Worm (Caenorhabditis elegans) whole organism, L1 larva: ENCODE measurements around the gene rsd-3.

Experiments used
- C04F5.9 ChIP-seq: sonication (generic microtip); optimal IDR thresholded peaks from 2 replicates; lab custom pipeline; 2016; ENCODE audit warnings: missing genetic modification characterization, missing compliant biosample characterization
- C16A3.4 ChIP-seq: fragments of 150-350 bp; optimal IDR thresholded peaks from 2 replicates; lab custom pipeline; 2014; ENCODE audit warnings: missing biosample characterization, missing genetic modification characterization
- Y116A8C.19 ChIP-seq: sonication (generic microtip); optimal IDR thresholded peaks from 2 replicates; lab custom pipeline; 2016; ENCODE audit warnings: missing compliant biosample characterization, missing genetic modification characterization, borderline replicate concordance
- aha-1 ChIP-seq: fragments of 150-350 bp; optimal IDR thresholded peaks from 2 replicates; lab custom pipeline; 2014; ENCODE audit warnings: missing biosample characterization, missing genetic modification characterization
- ama-1 ChIP-seq: fragments of 150-350 bp; optimal IDR thresholded peaks from 2 replicates; lab custom pipeline; 2014
- ceh-82 ChIP-seq, 3 experiments: fragments of 150-350 bp in 1 of 3; sonication (generic microtip) in 2 of 3; optimal IDR thresholded peaks; 2 replicates each; lab custom pipeline; 2014 to 2017; ENCODE audit warnings: missing biosample characterization in 3 of 3, missing genetic modification characterization in 3 of 3
- ceh-90 ChIP-seq: sonication (generic microtip); optimal IDR thresholded peaks from 2 replicates; lab custom pipeline; 2016; ENCODE audit warnings: missing genetic modification characterization, missing compliant biosample characterization
- ces-1 ChIP-seq: fragments of 150-350 bp; optimal IDR thresholded peaks from 2 replicates; lab custom pipeline; 2014; ENCODE audit warnings: missing biosample characterization, missing genetic modification reagents, missing genetic modification characterization
- dpl-1 ChIP-seq, 3 experiments: fragments of 150-350 bp in 2 of 3; sonication (generic microtip) in 1 of 3; optimal IDR thresholded peaks; 2 replicates each; lab custom pipeline; 2014 to 2017; ENCODE audit warnings: missing biosample characterization in 3 of 3, missing genetic modification characterization in 3 of 3, missing genetic modification reagents in 3 of 3
- dsc-1 ChIP-seq: sonication (generic microtip); optimal IDR thresholded peaks from 2 replicates; lab custom pipeline; 2016; ENCODE audit warnings: mild to moderate bottlenecking, missing genetic modification characterization, missing compliant biosample characterization
- efl-1 ChIP-seq, 4 experiments: fragments of 150-350 bp; optimal IDR thresholded peaks in 3 of 4; peaks in 1 of 4; 1 replicate in 1 of 4; 2 replicates in 3 of 4; lab custom pipeline; 2014; ENCODE audit warnings: missing biosample characterization in 2 of 4, missing genetic modification characterization in 2 of 4, missing genetic modification reagents in 2 of 4
- egl-13 ChIP-seq: sonication (generic microtip); optimal IDR thresholded peaks from 2 replicates; lab custom pipeline; 2016; ENCODE audit warnings: missing genotype, missing genetic modification reagents, missing genetic modification characterization, missing compliant biosample characterization
- fkh-10 ChIP-seq: sonication (generic microtip); optimal IDR thresholded peaks from 2 replicates; lab custom pipeline; 2017; ENCODE audit warnings: missing biosample characterization, missing genetic modification reagents, missing genetic modification characterization
- fkh-4 ChIP-seq: sonication (generic microtip); optimal IDR thresholded peaks from 2 replicates; lab custom pipeline; 2016; ENCODE audit warnings: missing compliant biosample characterization, missing genetic modification characterization, borderline replicate concordance
- fkh-8 ChIP-seq: sonication (generic microtip); optimal IDR thresholded peaks from 2 replicates; lab custom pipeline; 2016; ENCODE audit warnings: mild to moderate bottlenecking, missing genetic modification characterization, missing compliant biosample characterization
- grh-1 ChIP-seq: fragments of 200-800 bp; sonication (Bioruptor generic); IDR thresholded peaks from 2 replicates; pipeline ENCODE4 v1.3.6; 2022; ENCODE audit warnings: missing genetic modification reagents, missing genetic modification characterization, missing compliant biosample characterization
- hlh-4 ChIP-seq: sonication (generic microtip); optimal IDR thresholded peaks from 2 replicates; lab custom pipeline; 2016; ENCODE audit warnings: mild to moderate bottlenecking, missing genetic modification characterization, missing compliant biosample characterization
- irx-1 ChIP-seq: sonication (generic microtip); optimal IDR thresholded peaks from 2 replicates; lab custom pipeline; 2016; ENCODE audit warnings: missing genetic modification characterization, missing compliant biosample characterization
- isw-1 ChIP-seq: fragments of 200-800 bp; sonication (Bioruptor generic); IDR thresholded peaks from 2 replicates; pipeline ENCODE4 v1.3.6; 2022; ENCODE audit warnings: missing genetic modification characterization, missing compliant biosample characterization
- lin-14 ChIP-seq: fragments of 200-800 bp; sonication (Bioruptor generic); optimal IDR thresholded peaks from 2 replicates; lab custom pipeline; 2018; ENCODE audit warnings: mild to moderate bottlenecking, missing genetic modification characterization, moderate library complexity, missing compliant biosample characterization
- lin-35 ChIP-seq, 2 experiments: fragments of 150-350 bp; optimal IDR thresholded peaks; 2 replicates each; lab custom pipeline; 2014; ENCODE audit warnings: missing biosample characterization in 2 of 2, missing genetic modification characterization in 2 of 2, missing genetic modification reagents in 2 of 2
- lsy-2 ChIP-seq, 2 experiments: fragments of 150-350 bp; optimal IDR thresholded peaks; 2 replicates each; lab custom pipeline; 2014; ENCODE audit warnings: missing biosample characterization in 2 of 2, missing genetic modification characterization in 2 of 2
- mdl-1 ChIP-seq, 2 experiments: fragments of 150-350 bp; optimal IDR thresholded peaks; 2 replicates each; lab custom pipeline; 2014 to 2017; ENCODE audit warnings: missing biosample characterization in 2 of 2, missing genetic modification characterization in 2 of 2, inconsistent platforms in 1 of 2
- nhr-47 ChIP-seq: sonication (generic microtip); optimal IDR thresholded peaks from 2 replicates; lab custom pipeline; 2016; ENCODE audit warnings: mild to moderate bottlenecking, missing genetic modification characterization, moderate library complexity, missing compliant biosample characterization
- nhr-71 ChIP-seq: sonication (generic microtip); optimal IDR thresholded peaks from 2 replicates; lab custom pipeline; 2016; ENCODE audit warnings: mild to moderate bottlenecking, missing genetic modification characterization, moderate library complexity, missing compliant biosample characterization
- nhr-90 ChIP-seq: sonication (generic microtip); optimal IDR thresholded peaks from 2 replicates; lab custom pipeline; 2016; ENCODE audit warnings: mild to moderate bottlenecking, missing genetic modification characterization, missing compliant biosample characterization; ENCODE audit not compliant: poor library complexity
- pqm-1 ChIP-seq: sonication (generic microtip); optimal IDR thresholded peaks from 3 replicates; lab custom pipeline; 2017; ENCODE audit warnings: missing biosample characterization, missing genetic modification characterization
- skn-1 ChIP-seq: fragments of 150-350 bp; optimal IDR thresholded peaks from 2 replicates; lab custom pipeline; 2014; ENCODE audit warnings: missing biosample characterization, missing genetic modification characterization
- snpc-4 ChIP-seq: fragments of 150-350 bp; optimal IDR thresholded peaks from 2 replicates; lab custom pipeline; 2014; ENCODE audit warnings: missing biosample characterization, missing genetic modification characterization
- sox-4 ChIP-seq: sonication (generic microtip); optimal IDR thresholded peaks from 2 replicates; lab custom pipeline; 2016; ENCODE audit warnings: missing genetic modification characterization, missing compliant biosample characterization
- swsn-7 ChIP-seq: sonication (generic microtip); optimal IDR thresholded peaks from 2 replicates; lab custom pipeline; 2016; ENCODE audit warnings: missing genetic modification characterization, missing compliant biosample characterization
- tbx-2 ChIP-seq: sonication (generic microtip); optimal IDR thresholded peaks from 2 replicates; lab custom pipeline; 2016; ENCODE audit warnings: missing genetic modification characterization, missing compliant biosample characterization
- unc-130 ChIP-seq: fragments of 150-350 bp; optimal IDR thresholded peaks from 2 replicates; lab custom pipeline; 2017; ENCODE audit warnings: missing biosample characterization, missing genetic modification characterization, inconsistent platforms
- unc-62 ChIP-seq: fragments of 150-350 bp; optimal IDR thresholded peaks from 2 replicates; lab custom pipeline; 2014; ENCODE audit warnings: missing biosample characterization, missing genetic modification reagents, missing genetic modification characterization
- zag-1 ChIP-seq: fragments of 150-350 bp; optimal IDR thresholded peaks from 2 replicates; lab custom pipeline; 2014; ENCODE audit warnings: missing biosample characterization, missing genetic modification characterization

rsd-3 gene

DNA sequence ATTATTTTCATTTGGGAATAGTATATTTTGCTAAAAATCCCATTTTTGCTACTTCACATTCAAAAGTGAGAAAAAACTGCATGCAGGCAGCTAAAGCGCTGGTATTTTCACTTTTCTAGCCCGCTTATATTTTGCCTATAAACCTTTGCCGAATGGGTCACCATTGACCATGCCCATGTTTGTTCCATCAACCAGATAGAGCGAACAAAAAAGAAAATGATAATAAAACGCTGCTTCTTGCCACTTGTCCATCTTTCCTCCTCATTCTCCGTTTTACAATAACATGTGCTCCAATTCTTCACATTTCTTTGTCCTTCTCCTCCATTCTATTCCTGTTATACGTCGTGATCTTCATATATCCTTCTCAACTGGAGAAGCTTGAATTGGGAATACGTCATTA, 25.4 kb downstream of the rsd-3 start, which contains the start of gene tag-241:
Gene tag-241 (plus strand): TSS at position 301 of the 400 bp plus-strand sequence.
- TF ChIP-seq tbx-2, result no peak
- TF ChIP-seq lin-14 (GFP tag; lab: Kevin White, UChicago), result peak; percentile 1
- TF ChIP-seq, all 84 proteins: peak for 1

DNA sequence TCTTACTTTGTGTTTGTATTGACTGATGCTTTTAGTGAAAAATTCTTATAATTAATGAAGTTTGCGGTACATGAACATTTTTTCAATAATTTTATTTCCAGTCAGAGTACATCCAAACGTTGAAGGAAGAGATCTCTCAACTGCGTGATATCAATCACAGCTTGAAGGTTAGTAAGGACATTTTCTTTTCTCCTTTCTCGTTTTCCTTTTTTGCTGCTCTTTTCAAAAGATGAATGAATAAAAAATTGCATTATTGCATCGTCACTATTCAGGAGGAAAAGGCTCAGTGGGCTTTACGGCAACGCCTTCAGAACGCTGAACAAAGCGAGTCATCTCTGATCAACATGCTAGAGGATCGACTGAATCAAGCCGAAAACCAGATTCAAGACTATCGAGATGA, 28.6 kb downstream of the rsd-3 start:
- TF ChIP-seq lsy-2 (tag; optimal IDR thresholded peaks at IDR 0.05; lab: Kevin White, UChicago), result no peak
- no peak for TF ChIP-seq fkh-8 (tag; lab: Kevin White, UChicago)
- peak; percentile 62 for TF ChIP-seq fkh-10 (GFP tag; lab: Kevin White, UChicago)

DNA sequence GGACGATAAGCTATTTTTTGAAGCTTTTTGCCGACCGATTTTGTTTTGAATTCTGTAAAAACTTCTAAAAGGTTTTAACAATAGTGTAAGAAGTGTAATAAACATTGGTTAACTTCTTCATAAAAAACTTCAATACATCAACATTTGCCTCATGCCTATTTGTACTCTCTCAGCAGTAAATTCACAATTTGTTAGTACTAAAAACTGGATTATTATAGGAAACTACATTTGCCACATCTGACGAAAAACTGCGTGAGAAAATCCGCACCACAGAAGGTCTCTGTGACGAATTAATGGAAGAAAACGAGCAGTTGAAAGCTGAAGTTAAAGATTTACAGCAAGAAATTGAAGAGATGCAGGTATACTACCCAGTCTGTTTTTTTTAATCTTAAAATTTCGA, 29.2 kb downstream of the rsd-3 start:
- TF ChIP-seq fkh-4, result no peak
- TF ChIP-seq fkh-10 (GFP tag; lab: Kevin White, UChicago), result no peak
- no peak for TF ChIP-seq hlh-4 (tag; lab: Kevin White, UChicago)
- TF ChIP-seq C16A3.4 (tag; lab: Kevin White, UChicago), result no peak
- no peak for TF ChIP-seq skn-1 (tag; lab: Kevin White, UChicago)
- TF ChIP-seq nhr-47, result no peak
- no peak for TF ChIP-seq aha-1 (tag; lab: Kevin White, UChicago)
- no peak for TF ChIP-seq nhr-71 (tag; lab: Kevin White, UChicago)
- no peak for TF ChIP-seq lin-35 (GFP tag; optimal IDR thresholded peaks at IDR 0.05; lab: Kevin White, UChicago)
- TF ChIP-seq unc-130 (tag; lab: Kevin White, UChicago), result no peak
- TF ChIP-seq ces-1 (GFP tag; lab: Kevin White, UChicago), result no peak
- no peak for TF ChIP-seq Y116A8C.19 (tag; lab: Kevin White, UChicago)
- TF ChIP-seq tbx-2, result no peak
- no peak for TF ChIP-seq irx-1 (tag; lab: Kevin White, UChicago)
- no peak for TF ChIP-seq ama-1 (lab: Kevin White, UChicago)
- TF ChIP-seq egl-13 (tag; lab: Kevin White, UChicago), result no peak

DNA sequence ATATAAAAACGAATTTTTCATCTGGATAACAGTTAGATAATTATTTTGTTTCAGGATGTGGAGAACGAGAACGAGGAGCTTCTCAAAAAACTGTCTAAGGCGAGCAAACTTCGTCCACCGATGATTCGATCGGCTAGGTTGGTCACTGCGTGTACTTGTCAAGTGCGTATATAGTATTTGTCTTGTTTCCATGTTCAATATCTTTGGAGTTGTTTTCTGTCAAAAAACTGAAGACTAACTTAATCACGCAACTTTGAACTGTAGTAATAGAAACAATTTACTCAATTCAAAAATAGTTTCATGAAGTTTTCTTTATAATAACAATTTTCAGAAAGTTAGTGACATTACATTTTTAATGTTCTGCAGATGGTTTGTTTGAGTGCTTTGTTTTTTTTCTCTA, 30.4 kb downstream of the rsd-3 start:
- TF ChIP-seq nhr-90 (tag; lab: Kevin White, UChicago) (no peak), sox-4 (tag; lab: Kevin White, UChicago) (no peak), dpl-1 (GFP tag; optimal IDR thresholded peaks at IDR 0.05; lab: Kevin White, UChicago) (no peak), zag-1 (tag; lab: Kevin White, UChicago) (no peak), skn-1 (tag; lab: Kevin White, UChicago) (no peak), efl-1 (optimal IDR thresholded peaks at IDR 0.05; lab: Kevin White, UChicago) (no peak), efl-1 (GFP tag; optimal IDR thresholded peaks at IDR 0.05 in 1 of 2; lab: Kevin White, UChicago) (no peak), dsc-1 (tag; lab: Kevin White, UChicago) (no peak), snpc-4 (no peak), pqm-1 (no peak), nhr-71 (tag; lab: Kevin White, UChicago) (no peak), C04F5.9 (no peak), unc-62 (no peak), C16A3.4 (tag; lab: Kevin White, UChicago) (no peak), fkh-8 (tag; lab: Kevin White, UChicago) (no peak), nhr-47 (no peak), ceh-82 (tag; optimal IDR thresholded peaks at IDR 0.05; lab: Kevin White, UChicago) (no peak), grh-1 (no peak), isw-1 (GFP tag; lab: Robert Waterston, UW) (no peak)

DNA sequence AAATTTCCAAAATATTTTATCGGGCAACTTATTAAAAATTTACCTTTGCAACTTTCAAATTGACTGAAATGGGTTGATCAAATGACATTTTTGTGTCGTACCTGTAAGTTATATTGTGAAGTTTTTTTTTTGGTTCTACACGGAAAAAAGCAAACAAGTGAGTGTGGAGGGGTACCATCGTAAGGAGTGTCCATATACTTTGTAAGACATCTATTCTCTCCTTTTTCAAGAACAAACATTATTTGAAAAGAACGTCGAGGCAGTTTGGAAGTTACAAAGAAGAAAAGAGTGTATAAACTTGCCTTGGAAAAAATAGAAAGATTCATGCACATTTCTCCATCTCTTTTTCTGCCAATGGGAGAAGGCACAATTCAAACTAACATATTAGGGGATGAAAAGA, 39.1 kb downstream of the rsd-3 start, which contains the start of gene taf-7.1:
Gene taf-7.1 (minus strand): TSS at position 101 of the 400 bp plus-strand sequence.
- no peak for TF ChIP-seq swsn-7 (tag; lab: Kevin White, UChicago)
- no peak for TF ChIP-seq ceh-90 (tag; lab: Kevin White, UChicago)
- no peak for TF ChIP-seq mdl-1 (tag; optimal IDR thresholded peaks at IDR 0.05; lab: Kevin White, UChicago)
